Worm (Caenorhabditis elegans): Measurements from ENCODE around the gene T03F6.9.

DNA sequence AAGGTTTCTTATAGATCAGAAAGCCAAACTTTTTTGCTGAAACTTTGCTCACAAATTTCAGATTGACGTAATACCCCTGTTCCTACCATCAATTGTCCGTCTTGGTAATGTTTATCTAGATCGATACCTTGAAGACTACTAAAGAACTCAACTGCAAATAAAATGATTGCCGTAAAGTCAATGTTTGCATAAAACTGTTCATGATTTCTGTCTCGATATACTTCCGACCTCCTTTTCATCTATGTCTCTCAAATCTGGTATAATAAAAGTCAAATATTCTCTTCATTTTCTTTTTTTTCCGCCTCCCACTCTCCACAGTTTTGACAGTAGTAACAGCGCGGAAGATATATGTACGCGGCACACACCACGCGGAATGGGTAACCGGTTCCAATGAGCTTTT lies 34.6 kb upstream of the T03F6.9 start, which contains the start of gene nas-1:
- TF ChIP-seq attf-3 (GFP tag; conservative IDR thresholded peaks at IDR 0.05) (no peak), ztf-28 (GFP tag; IDR thresholded peaks at IDR 0.05) (no peak), B0336.3 (GFP tag; IDR thresholded peaks at IDR 0.05) (no peak)
